Worm (Caenorhabditis elegans) whole organism, L4 larva: ENCODE measurements around the gene F20B6.6.

Experiments
- F10B5.3 ChIP-seq: sonication (generic microtip); optimal IDR thresholded peaks from 2 replicates; lab custom pipeline; 2016; ENCODE audit warnings: mild to moderate bottlenecking, missing genetic modification characterization, missing compliant biosample characterization
- F26F4.8 ChIP-seq: fragments of 200-800 bp; sonication (Bioruptor generic); conservative IDR thresholded peaks from 2 replicates; pipeline ENCODE4 v1.3.6; 2022; ENCODE audit warnings: missing genetic modification characterization, missing compliant biosample characterization
- F49E8.2 ChIP-seq: sonication (generic microtip); optimal IDR thresholded peaks from 2 replicates; lab custom pipeline; 2016; ENCODE audit warnings: missing compliant biosample characterization, mild to moderate bottlenecking, missing genetic modification characterization, borderline replicate concordance
- R02D3.7 ChIP-seq: fragments of 150-350 bp; sonication (generic microtip); optimal IDR thresholded peaks from 3 replicates; lab custom pipeline; 2014; ENCODE audit warnings: missing biosample characterization, missing genetic modification characterization
- T26A8.4 ChIP-seq: fragments of 200-800 bp; sonication (Bioruptor generic); IDR thresholded peaks from 2 replicates; pipeline ENCODE4 v1.3.6; 2022; ENCODE audit warnings: missing genetic modification characterization, missing compliant biosample characterization
- Y105C5A.15 ChIP-seq: fragments of 200-800 bp; sonication (Bioruptor generic); IDR thresholded peaks from 2 replicates; pipeline ENCODE4 v1.3.6; 2022; ENCODE audit warnings: missing genetic modification characterization, missing compliant biosample characterization
- Y48G9A.11 ChIP-seq: fragments of 200-800 bp; sonication (Bioruptor generic); IDR thresholded peaks from 2 replicates; pipeline ENCODE4 v1.3.6; 2022; ENCODE audit warnings: missing genetic modification reagents, missing genetic modification characterization, missing compliant biosample characterization
- ZK337.2 ChIP-seq: fragments of 200-800 bp; sonication (Bioruptor generic); IDR thresholded peaks from 2 replicates; pipeline ENCODE4 v1.3.6; 2022; ENCODE audit warnings: missing genetic modification reagents, missing genetic modification characterization, missing compliant biosample characterization
- ZK546.5 ChIP-seq, 2 experiments: sonication (generic microtip); optimal IDR thresholded peaks; 2 replicates each; lab custom pipeline; 2017; ENCODE audit warnings: missing biosample characterization in 2 of 2, missing genetic modification characterization in 2 of 2
- aha-1 ChIP-seq: fragments of 150-350 bp; peaks from one replicate; lab custom pipeline; 2014; ENCODE audit warnings: missing biosample characterization, missing genetic modification characterization
- ama-1 ChIP-seq: fragments of 150-350 bp; optimal IDR thresholded peaks from 2 replicates; lab custom pipeline; 2014; ENCODE audit warnings: inconsistent platforms, mixed read lengths
- attf-4 ChIP-seq: sonication (generic microtip); optimal IDR thresholded peaks from 3 replicates; lab custom pipeline; 2017; ENCODE audit warnings: missing biosample characterization, missing genetic modification characterization
- ceh-28 ChIP-seq: fragments of 150-350 bp; optimal IDR thresholded peaks from 2 replicates; lab custom pipeline; 2014; ENCODE audit warnings: missing biosample characterization, missing genetic modification reagents, missing genetic modification characterization
- daf-12 ChIP-seq: fragments of 150-350 bp; optimal IDR thresholded peaks from 2 replicates; lab custom pipeline; 2014; ENCODE audit warnings: missing biosample characterization, missing genetic modification reagents, missing genetic modification characterization
- daf-16 ChIP-seq, 3 experiments: sonication (generic microtip); optimal IDR thresholded peaks; 2 replicates each; lab custom pipeline; 2016 to 2017; ENCODE audit warnings: missing genetic modification characterization in 3 of 3, missing genetic modification reagents in 3 of 3, mild to moderate bottlenecking in 2 of 3, missing compliant biosample characterization in 2 of 3, missing biosample characterization in 1 of 3, moderate library complexity in 1 of 3
- dmd-6 ChIP-seq: fragments of 200-800 bp; sonication (Bioruptor generic); IDR thresholded peaks from 2 replicates; pipeline ENCODE4 v1.3.6; 2022; ENCODE audit warnings: missing genetic modification reagents, missing genetic modification characterization, missing compliant biosample characterization
- dpl-1 ChIP-seq: fragments of 150-350 bp; optimal IDR thresholded peaks from 2 replicates; lab custom pipeline; 2014; ENCODE audit warnings: missing biosample characterization, missing genetic modification reagents, missing genetic modification characterization
- dve-1 ChIP-seq: sonication (generic microtip); optimal IDR thresholded peaks from 2 replicates; lab custom pipeline; 2017; ENCODE audit warnings: antibody characterized with exemption, mild to moderate bottlenecking, missing genetic modification characterization, missing compliant biosample characterization; ENCODE audit not compliant: insufficient read depth
- egl-27 ChIP-seq: sonication (generic microtip); optimal IDR thresholded peaks from 3 replicates; lab custom pipeline; 2017; ENCODE audit warnings: missing biosample characterization, missing genetic modification reagents, missing genetic modification characterization
- egl-43 ChIP-seq: fragments of 200-800 bp; sonication (Bioruptor generic); IDR thresholded peaks from 2 replicates; pipeline ENCODE4 v1.3.6; 2022; ENCODE audit warnings: missing genetic modification reagents, missing genetic modification characterization, missing compliant biosample characterization
- fos-1 ChIP-seq: fragments of 150-350 bp; optimal IDR thresholded peaks from 2 replicates; lab custom pipeline; 2014; ENCODE audit warnings: missing biosample characterization, missing genetic modification characterization
- gei-8 ChIP-seq: fragments of 200-800 bp; sonication (Bioruptor generic); optimal IDR thresholded peaks from 2 replicates; lab custom pipeline; 2018; ENCODE audit warnings: mild to moderate bottlenecking, missing genetic modification characterization, missing compliant biosample characterization
- hlh-30 ChIP-seq: sonication (generic microtip); optimal IDR thresholded peaks from 2 replicates; lab custom pipeline; 2017; ENCODE audit warnings: antibody characterized with exemption, mild to moderate bottlenecking, missing genetic modification characterization, missing compliant biosample characterization; ENCODE audit not compliant: insufficient read depth
- jun-1 ChIP-seq: fragments of 150-350 bp; optimal IDR thresholded peaks from 2 replicates; lab custom pipeline; 2014; ENCODE audit warnings: missing biosample characterization, missing genetic modification reagents, missing genetic modification characterization
- lin-15B ChIP-seq: fragments of 150-350 bp; sonication (generic microtip); optimal IDR thresholded peaks from 3 replicates; lab custom pipeline; 2014; ENCODE audit warnings: missing biosample characterization, missing genetic modification characterization
- madf-9 ChIP-seq: fragments of 200-800 bp; sonication (Bioruptor generic); conservative IDR thresholded peaks from 2 replicates; pipeline ENCODE4 v1.3.6; 2022; ENCODE audit warnings: missing genetic modification reagents, missing genetic modification characterization, missing compliant biosample characterization
- mxl-3 ChIP-seq: fragments of 200-800 bp; sonication (Bioruptor generic); optimal IDR thresholded peaks from 2 replicates; lab custom pipeline; 2018; ENCODE audit warnings: mild to moderate bottlenecking, missing genetic modification characterization, missing compliant biosample characterization
- nhr-102 ChIP-seq: sonication (generic microtip); optimal IDR thresholded peaks from 2 replicates; lab custom pipeline; 2016; ENCODE audit warnings: mild to moderate bottlenecking, missing genetic modification characterization, moderate library complexity, missing compliant biosample characterization
- nhr-111 ChIP-seq: fragments of 200-800 bp; sonication (Bioruptor generic); optimal IDR thresholded peaks from 2 replicates; lab custom pipeline; 2018; ENCODE audit warnings: mild to moderate bottlenecking, missing genetic modification characterization, missing compliant biosample characterization
- nhr-28 ChIP-seq: fragments of 150-350 bp; optimal IDR thresholded peaks from 2 replicates; lab custom pipeline; 2014; ENCODE audit warnings: missing biosample characterization, missing genetic modification characterization
- nhr-42 ChIP-seq: fragments of 200-800 bp; sonication (Bioruptor generic); IDR thresholded peaks from 2 replicates; pipeline ENCODE4 v1.3.6; 2022; ENCODE audit warnings: missing genetic modification characterization, missing compliant biosample characterization
- nhr-6 ChIP-seq: fragments of 150-350 bp; optimal IDR thresholded peaks from 2 replicates; lab custom pipeline; 2014; ENCODE audit warnings: missing biosample characterization, missing genetic modification characterization
- nhr-76 ChIP-seq: fragments of 150-350 bp; optimal IDR thresholded peaks from 2 replicates; lab custom pipeline; 2014; ENCODE audit warnings: missing biosample characterization, missing genetic modification characterization
- nhr-77 ChIP-seq: fragments of 150-350 bp; optimal IDR thresholded peaks from 2 replicates; lab custom pipeline; 2014; ENCODE audit warnings: missing biosample characterization, missing genetic modification characterization
- pqm-1 ChIP-seq: sonication (generic microtip); optimal IDR thresholded peaks from 2 replicates; lab custom pipeline; 2017; ENCODE audit warnings: missing biosample characterization, missing genetic modification characterization
- rbr-2 ChIP-seq: sonication (generic microtip); optimal IDR thresholded peaks from 2 replicates; lab custom pipeline; 2016; ENCODE audit warnings: missing genotype, missing genetic modification characterization, missing compliant biosample characterization
- sdz-12 ChIP-seq: fragments of 200-800 bp; sonication (Bioruptor generic); optimal IDR thresholded peaks from 2 replicates; lab custom pipeline; 2018; ENCODE audit warnings: mild to moderate bottlenecking, missing genetic modification characterization, missing compliant biosample characterization
- skn-1 ChIP-seq: fragments of 150-350 bp; optimal IDR thresholded peaks from 2 replicates; lab custom pipeline; 2014; ENCODE audit warnings: missing biosample characterization, missing genetic modification characterization
- snpc-1.2 ChIP-seq: fragments of 200-800 bp; sonication (Bioruptor generic); IDR thresholded peaks from 2 replicates; pipeline ENCODE4 v1.3.6; 2022; ENCODE audit warnings: missing genetic modification reagents, missing genetic modification characterization, missing compliant biosample characterization
- spr-3 ChIP-seq: fragments of 200-800 bp; sonication (Bioruptor generic); optimal IDR thresholded peaks from 2 replicates; lab custom pipeline; 2018; ENCODE audit warnings: mild to moderate bottlenecking, missing genetic modification characterization, missing compliant biosample characterization
- unc-39 ChIP-seq: sonication (generic microtip); optimal IDR thresholded peaks from 2 replicates; lab custom pipeline; 2017; ENCODE audit warnings: missing biosample characterization, missing genetic modification characterization
- unc-62 ChIP-seq, 3 experiments: fragments of 150-350 bp in 1 of 3; sonication (generic microtip); optimal IDR thresholded peaks in 2 of 3; peaks in 1 of 3; 1 replicate in 1 of 3; 2 replicates in 2 of 3; lab custom pipeline; 2014 to 2017; ENCODE audit warnings: missing biosample characterization in 3 of 3, missing genetic modification characterization in 3 of 3, missing genetic modification reagents in 3 of 3, missing genotype in 1 of 3
- vab-7 ChIP-seq: fragments of 200-800 bp; sonication (Bioruptor generic); IDR thresholded peaks from 2 replicates; pipeline ENCODE4 v1.3.6; 2022; ENCODE audit warnings: missing genetic modification reagents, missing genetic modification characterization, missing compliant biosample characterization
- zag-1 ChIP-seq: fragments of 150-350 bp; optimal IDR thresholded peaks from 2 replicates; lab custom pipeline; 2014; ENCODE audit warnings: missing biosample characterization, missing genetic modification characterization
- zfp-3 ChIP-seq: fragments of 200-800 bp; sonication (Bioruptor generic); conservative IDR thresholded peaks from 2 replicates; pipeline ENCODE4 v1.3.6; 2022; ENCODE audit warnings: missing genetic modification reagents, missing genetic modification characterization, missing compliant biosample characterization
- zip-2 ChIP-seq: fragments of 150-350 bp; optimal IDR thresholded peaks from 2 replicates; lab custom pipeline; 2014; ENCODE audit warnings: missing biosample characterization, missing genetic modification characterization

The F20B6.6 gene

ce11 chrX:4193080-4193479 is 8.9 kb downstream of the F20B6.6 start (continued):
- TF ChIP-seq R02D3.7 (tag; lab: Kevin White, UChicago): no peak
- TF ChIP-seq dmd-6 (GFP tag; lab: Robert Waterston, UW): peak; percentile 41
- no peak for TF ChIP-seq ama-1
- TF ChIP-seq F26F4.8: no peak
- no peak for TF ChIP-seq nhr-6 (tag; lab: Kevin White, UChicago)
- no peak for TF ChIP-seq skn-1
- no peak for TF ChIP-seq gei-8 (GFP tag; lab: Kevin White, UChicago)
- peak; percentile 18 for TF ChIP-seq dve-1 (tag; lab: Kevin White, UChicago)
- no peak for TF ChIP-seq hlh-30 (tag; lab: Kevin White, UChicago)
- no peak for TF ChIP-seq vab-7 (GFP tag; lab: Robert Waterston, UW)
- no peak for TF ChIP-seq nhr-111
- TF ChIP-seq nhr-28 (tag; lab: Kevin White, UChicago): peak; percentile 3
- TF ChIP-seq madf-9 (GFP tag; lab: Robert Waterston, UW): peak; percentile 41; the same call in 1 of the 2 replicates
- no peak for TF ChIP-seq ZK337.2 (GFP tag; lab: Robert Waterston, UW)
- TF ChIP-seq nhr-102: peak; percentile 55
- peak; percentile 24 for TF ChIP-seq jun-1 (tag; lab: Kevin White, UChicago)
- no peak for TF ChIP-seq mxl-3 (GFP tag; lab: Kevin White, UChicago)
- TF ChIP-seq zip-2 (tag; lab: Kevin White, UChicago): peak; percentile 27
- TF ChIP-seq F10B5.3 (tag; lab: Kevin White, UChicago): no peak
- TF ChIP-seq nhr-77 (tag; lab: Kevin White, UChicago): no peak
- TF ChIP-seq snpc-1.2 (GFP tag; lab: Robert Waterston, UW): no peak
- TF ChIP-seq ZK546.5 (tag; optimal IDR thresholded peaks at IDR 0.05; lab: Kevin White, UChicago): no peak
- TF ChIP-seq nhr-42 (GFP tag; lab: Robert Waterston, UW): no peak
- no peak for TF ChIP-seq unc-39 (tag; lab: Kevin White, UChicago)
- no peak for TF ChIP-seq sdz-12 (GFP tag; lab: Kevin White, UChicago)
- TF ChIP-seq daf-12 (tag; lab: Kevin White, UChicago): no peak
- no peak for TF ChIP-seq F49E8.2 (tag; lab: Kevin White, UChicago)
- TF ChIP-seq egl-43: no peak
- TF ChIP-seq zag-1 (tag; lab: Kevin White, UChicago): no peak
- TF ChIP-seq, all 104 proteins: peak for 25

- TF ChIP-seq unc-62 (GFP tag; optimal IDR thresholded peaks at IDR 0.05 in 1 of 2; lab: Kevin White, UChicago) (peak in 1 of 2 experiments; percentile 61), unc-62 (tag; optimal IDR thresholded peaks at IDR 0.05; lab: Kevin White, UChicago) (no peak), aha-1 (tag; lab: Kevin White, UChicago) (peak; percentile 94), spr-3 (GFP tag; lab: Kevin White, UChicago) (no peak), nhr-76 (tag; lab: Kevin White, UChicago) (no peak), ceh-28 (tag; lab: Kevin White, UChicago) (no peak), hlh-30 (tag; lab: Kevin White, UChicago) (no peak), zfp-3 (GFP tag; lab: Robert Waterston, UW) (no peak), skn-1 (no peak), F26F4.8 (no peak), vab-7 (GFP tag; lab: Robert Waterston, UW) (no peak)
Measured at ce11 chrX:4192235-4192634, 9.8 kb downstream of the F20B6.6 start.

- peak; percentile 84 for TF ChIP-seq T26A8.4
- no peak for TF ChIP-seq egl-27 (tag; lab: Kevin White, UChicago)
- TF ChIP-seq dpl-1 (GFP tag; lab: Kevin White, UChicago): peak; percentile 72
- TF ChIP-seq daf-16 (GFP tag; optimal IDR thresholded peaks at IDR 0.05; lab: Kevin White, UChicago): peak in 1 of 2 experiments; percentile 23
- TF ChIP-seq daf-16 (tag; optimal IDR thresholded peaks at IDR 0.05; lab: Kevin White, UChicago): peak; percentile 87
- TF ChIP-seq skn-1: no peak
- TF ChIP-seq spr-3 (GFP tag; lab: Kevin White, UChicago): no peak
- TF ChIP-seq dmd-6 (GFP tag; lab: Robert Waterston, UW): peak; percentile 92
- TF ChIP-seq pqm-1 (tag; lab: Kevin White, UChicago): peak; percentile 65
- no peak for TF ChIP-seq snpc-1.2 (GFP tag; lab: Robert Waterston, UW)
- peak in 1 of 2 experiments; percentile 99 for TF ChIP-seq unc-62 (GFP tag; optimal IDR thresholded peaks at IDR 0.05 in 1 of 2; lab: Kevin White, UChicago)
- no peak for TF ChIP-seq unc-62 (tag; optimal IDR thresholded peaks at IDR 0.05; lab: Kevin White, UChicago)
- TF ChIP-seq Y105C5A.15 (GFP tag; lab: Robert Waterston, UW): no peak
- TF ChIP-seq rbr-2 (tag; lab: Kevin White, UChicago): peak; percentile 89
- TF ChIP-seq lin-15B (tag; lab: Kevin White, UChicago): no peak
- TF ChIP-seq dve-1 (tag; lab: Kevin White, UChicago): peak; percentile 95
- no peak for TF ChIP-seq Y48G9A.11
- TF ChIP-seq egl-43: peak; percentile 87
- TF ChIP-seq fos-1 (tag; lab: Kevin White, UChicago): no peak
- TF ChIP-seq attf-4 (tag; lab: Kevin White, UChicago): no peak
- TF ChIP-seq hlh-30 (tag; lab: Kevin White, UChicago): peak; percentile 79
- TF ChIP-seq nhr-6 (tag; lab: Kevin White, UChicago): peak; percentile 85
Measured at ce11 chrX:4190537-4191144, 11.4 kb downstream of the F20B6.6 start, which contains the start of gene vha-12. TSS of gene vha-12 (plus strand) at chrX:4191094.
